Fruit fly (Drosophila melanogaster) whole organism, embryonic: Measurements from ENCODE around the gene ebd2.

Experiments
- Ada2b ChIP-seq: fragments of 200-800 bp; sonication (Bioruptor generic); IDR thresholded peaks from 2 replicates; pipeline ENCODE4 v1.3.6; 2022; ENCODE audit warnings: missing biosample characterization, missing genetic modification characterization
- Antp ChIP-seq: fragments of 200-800 bp; sonication (Bioruptor generic); optimal IDR thresholded peaks from 3 replicates; lab custom pipeline; 2016; ENCODE audit warnings: missing biosample characterization, missing genetic modification characterization
- Awh ChIP-seq: fragments of 200-800 bp; sonication (Bioruptor generic); IDR thresholded peaks from 2 replicates; pipeline ENCODE4, ENCODE4 v1.3.6; 2022; ENCODE audit warnings: missing biosample characterization, missing genetic modification characterization
- Bteb2 ChIP-seq: fragments of 200-800 bp; sonication (Bioruptor generic); optimal IDR thresholded peaks from 2 replicates; lab custom pipeline; 2016; ENCODE audit warnings: missing biosample characterization, missing genetic modification characterization
- CG10147 ChIP-seq: fragments of 200-800 bp; sonication (Bioruptor generic); optimal IDR thresholded peaks from 2 replicates; lab custom pipeline; 2019; ENCODE audit warnings: missing biosample characterization, mild to moderate bottlenecking, missing genetic modification characterization, moderate library complexity
- CG10565 ChIP-seq: fragments of 200-800 bp; sonication (Bioruptor generic); optimal IDR thresholded peaks from 3 replicates; lab custom pipeline; 2016; ENCODE audit warnings: missing biosample characterization, mild to moderate bottlenecking, missing genetic modification characterization
- CG11695 ChIP-seq: fragments of 200-800 bp; sonication (Bioruptor generic); IDR thresholded peaks from 3 replicates; pipeline ENCODE4 v1.3.6; 2022; ENCODE audit warnings: missing biosample characterization, missing genetic modification characterization
- CG11696 ChIP-seq: fragments of 200-800 bp; sonication (Bioruptor generic); IDR thresholded peaks from 2 replicates; pipeline ENCODE4 v1.3.6; 2022; ENCODE audit warnings: missing biosample characterization, missing genetic modification characterization
- CG13424 ChIP-seq: fragments of 200-800 bp; sonication (Bioruptor generic); optimal IDR thresholded peaks from 2 replicates; lab custom pipeline; 2019; ENCODE audit warnings: missing biosample characterization, mild to moderate bottlenecking, missing genetic modification characterization, moderate library complexity
- CG13894 ChIP-seq: fragments of 200-800 bp; sonication (Bioruptor generic); optimal IDR thresholded peaks from 3 replicates; lab custom pipeline; 2018; ENCODE audit warnings: missing biosample characterization, mild to moderate bottlenecking, missing genetic modification characterization, moderate library complexity
- CG15696 ChIP-seq: fragments of 200-800 bp; sonication (Bioruptor generic); optimal IDR thresholded peaks from 2 replicates; lab custom pipeline; 2019; ENCODE audit warnings: missing biosample characterization, mild to moderate bottlenecking, missing genetic modification characterization, moderate library complexity
- CG1602 ChIP-seq: fragments of 200-800 bp; sonication (Bioruptor generic); optimal IDR thresholded peaks from 3 replicates; lab custom pipeline; 2016; ENCODE audit warnings: missing biosample characterization, missing genetic modification characterization
- CG16779 ChIP-seq: fragments of 200-800 bp; sonication (Bioruptor generic); IDR thresholded peaks from 2 replicates; pipeline ENCODE4 v1.3.6; 2022; ENCODE audit warnings: missing biosample characterization, missing genetic modification characterization
- CG17612 ChIP-seq: fragments of 200-800 bp; sonication (Bioruptor generic); IDR thresholded peaks from 2 replicates; pipeline ENCODE4 v1.3.6; 2022; ENCODE audit warnings: missing biosample characterization, missing genetic modification characterization
- CG18764 ChIP-seq: fragments of 200-800 bp; sonication (Bioruptor generic); optimal IDR thresholded peaks from 3 replicates; lab custom pipeline; 2016; ENCODE audit warnings: missing biosample characterization, missing genetic modification characterization
- CG2889 ChIP-seq: fragments of 200-800 bp; sonication (Bioruptor generic); IDR thresholded peaks from 3 replicates; pipeline ENCODE4 v1.3.6; 2022; ENCODE audit warnings: missing biosample characterization, missing genetic modification characterization
- CG30020 ChIP-seq: fragments of 200-800 bp; optimal IDR thresholded peaks from 2 replicates; lab custom pipeline; 2019; ENCODE audit warnings: missing biosample characterization, mild to moderate bottlenecking, missing genetic modification characterization, moderate library complexity
- CG31388 ChIP-seq: fragments of 200-800 bp; sonication (Bioruptor generic); optimal IDR thresholded peaks from 2 replicates; lab custom pipeline; 2016; ENCODE audit warnings: missing biosample characterization, missing genetic modification characterization
- CG32772 ChIP-seq: fragments of 200-800 bp; sonication (Bioruptor generic); IDR thresholded peaks from 2 replicates; pipeline ENCODE4 v1.3.6; 2022; ENCODE audit warnings: missing biosample characterization, missing genetic modification characterization
- CG4707 ChIP-seq: fragments of 200-800 bp; sonication (Bioruptor generic); optimal IDR thresholded peaks from 2 replicates; lab custom pipeline; 2018; ENCODE audit warnings: missing biosample characterization, mild to moderate bottlenecking, missing genetic modification characterization, moderate library complexity
- CG4854 ChIP-seq: fragments of 200-800 bp; sonication (Bioruptor generic); optimal IDR thresholded peaks from 2 replicates; lab custom pipeline; 2016; ENCODE audit warnings: missing biosample characterization, missing genetic modification characterization, inconsistent platforms
- CG5180 ChIP-seq: fragments of 200-800 bp; sonication (Bioruptor generic); optimal IDR thresholded peaks from 3 replicates; lab custom pipeline; 2017; ENCODE audit warnings: missing biosample characterization, missing genetic modification characterization, mild to moderate bottlenecking, moderate library complexity, missing genetic modification reagents
- CG5953 ChIP-seq: fragments of 200-800 bp; sonication (Bioruptor generic); IDR thresholded peaks from 2 replicates; pipeline ENCODE4 v1.3.6; 2022; ENCODE audit warnings: missing biosample characterization, missing genetic modification characterization
- CG6175 ChIP-seq: fragments of 200-800 bp; sonication (Bioruptor generic); IDR thresholded peaks from 3 replicates; pipeline ENCODE4 v1.3.6; 2022; ENCODE audit warnings: missing biosample characterization, missing genetic modification characterization
- CG6654 ChIP-seq: fragments of 200-800 bp; sonication (Bioruptor generic); optimal IDR thresholded peaks from 2 replicates; lab custom pipeline; 2017; ENCODE audit warnings: missing biosample characterization, mild to moderate bottlenecking, missing genetic modification characterization
- CG8388 ChIP-seq: fragments of 200-800 bp; sonication (Bioruptor generic); optimal IDR thresholded peaks from 2 replicates; lab custom pipeline; 2019; ENCODE audit warnings: missing biosample characterization, mild to moderate bottlenecking, missing genetic modification characterization, moderate library complexity
- CG8478 ChIP-seq: fragments of >200 bp; optimal IDR thresholded peaks from 2 replicates; lab custom pipeline; 2018
- CTCF ChIP-seq: fragments of 200-800 bp; sonication (Bioruptor generic); optimal IDR thresholded peaks from 2 replicates; lab custom pipeline; 2017; ENCODE audit warnings: missing biosample characterization, mild to moderate bottlenecking, missing genetic modification characterization, moderate library complexity
- Dref ChIP-seq: fragments of 200-800 bp; sonication (Bioruptor generic); IDR thresholded peaks from 2 replicates; pipeline ENCODE4 v1.3.6; 2022; ENCODE audit warnings: missing biosample characterization, missing genetic modification characterization
- Hmr ChIP-seq: fragments of 200-800 bp; sonication (Bioruptor generic); optimal IDR thresholded peaks from 3 replicates; lab custom pipeline; 2017; ENCODE audit warnings: mild to moderate bottlenecking, missing biosample characterization, missing genetic modification reagents, missing genetic modification characterization
- Lim3 ChIP-seq: fragments of 200-800 bp; sonication (Bioruptor generic); IDR thresholded peaks from 2 replicates; pipeline ENCODE4 v1.3.6; 2022; ENCODE audit warnings: missing biosample characterization, missing genetic modification characterization
- Meics ChIP-seq: fragments of 200-800 bp; sonication (Bioruptor generic); optimal IDR thresholded peaks from 2 replicates; lab custom pipeline; 2017; ENCODE audit warnings: missing biosample characterization, mild to moderate bottlenecking, missing genetic modification characterization
- NK7.1 ChIP-seq: fragments of 200-800 bp; sonication (Bioruptor generic); optimal IDR thresholded peaks from 3 replicates; lab custom pipeline; 2016; ENCODE audit warnings: missing biosample characterization, missing genetic modification characterization
- Ssrp ChIP-seq: fragments of 200-800 bp; sonication (Bioruptor generic); optimal IDR thresholded peaks from 2 replicates; lab custom pipeline; 2018; ENCODE audit warnings: missing biosample characterization, mild to moderate bottlenecking, missing genetic modification characterization, moderate library complexity
- Usf ChIP-seq: fragments of 200-800 bp; sonication (Bioruptor generic); optimal IDR thresholded peaks from 2 replicates; lab custom pipeline; 2017; ENCODE audit warnings: missing genotype, missing biosample characterization, missing genetic modification characterization
- amos ChIP-seq: fragments of 200-800 bp; sonication (Bioruptor generic); IDR thresholded peaks from 2 replicates; pipeline ENCODE4 v1.3.6; 2022; ENCODE audit warnings: missing biosample characterization, missing genetic modification characterization; ENCODE audit not compliant: partially characterized antibody
- btn ChIP-seq: fragments of 200-800 bp; sonication (Bioruptor generic); optimal IDR thresholded peaks from 2 replicates; lab custom pipeline; 2016; ENCODE audit warnings: missing biosample characterization, missing genetic modification characterization
- cas ChIP-seq: fragments of 200-800 bp; sonication (Bioruptor generic); IDR thresholded peaks from 2 replicates; pipeline ENCODE4 v1.3.6; 2022; ENCODE audit warnings: missing biosample characterization, missing genetic modification characterization
- cwo ChIP-seq: fragments of 200-800 bp; sonication (Bioruptor generic); optimal IDR thresholded peaks from 3 replicates; lab custom pipeline; 2017; ENCODE audit warnings: missing biosample characterization, missing genetic modification characterization, mild to moderate bottlenecking, moderate library complexity, missing genetic modification reagents
- grn ChIP-seq: fragments of 200-800 bp; sonication (Bioruptor generic); optimal IDR thresholded peaks from 3 replicates; lab custom pipeline; 2017; ENCODE audit warnings: missing biosample characterization, missing genetic modification characterization
- hb ChIP-seq: fragments of 200-800 bp; sonication (Bioruptor generic); IDR thresholded peaks from 3 replicates; pipeline ENCODE4 v1.3.6; 2022; ENCODE audit warnings: missing biosample characterization, missing genetic modification characterization; ENCODE audit not compliant: partially characterized antibody
- nau ChIP-seq: fragments of 200-800 bp; sonication (Bioruptor generic); optimal IDR thresholded peaks from 3 replicates; lab custom pipeline; 2017; ENCODE audit warnings: missing biosample characterization, mild to moderate bottlenecking, missing genetic modification characterization, missing genetic modification reagents
- nom ChIP-seq: fragments of 200-800 bp; sonication (Bioruptor generic); optimal IDR thresholded peaks from 2 replicates; lab custom pipeline; 2017; ENCODE audit warnings: missing biosample characterization, missing genetic modification characterization, mild to moderate bottlenecking, moderate library complexity, missing genetic modification reagents
- salm ChIP-seq: fragments of 200-800 bp; sonication (Bioruptor generic); optimal IDR thresholded peaks from 2 replicates; lab custom pipeline; 2018; ENCODE audit warnings: missing biosample characterization, mild to moderate bottlenecking, missing genetic modification characterization
- shn ChIP-seq: fragments of 200-800 bp; sonication (Bioruptor generic); optimal IDR thresholded peaks from 3 replicates; lab custom pipeline; 2016; ENCODE audit warnings: missing biosample characterization, missing genetic modification characterization
- slp2 ChIP-seq: fragments of 200-800 bp; sonication (Bioruptor generic); optimal IDR thresholded peaks from 2 replicates; lab custom pipeline; 2016; ENCODE audit warnings: missing biosample characterization, missing genetic modification characterization
- tin ChIP-seq: fragments of 200-800 bp; sonication (Bioruptor generic); optimal IDR thresholded peaks from 3 replicates; lab custom pipeline; 2016; ENCODE audit warnings: missing biosample characterization, missing genetic modification characterization
- tio ChIP-seq: fragments of 200-800 bp; sonication (Bioruptor generic); optimal IDR thresholded peaks from 2 replicates; lab custom pipeline; 2017; ENCODE audit warnings: missing biosample characterization, missing genetic modification characterization, inconsistent platforms
- toy ChIP-seq: fragments of 200-800 bp; sonication (Bioruptor generic); IDR thresholded peaks from 2 replicates; pipeline ENCODE4 v1.3.6; 2022; ENCODE audit warnings: missing biosample characterization, missing genetic modification characterization
- twi ChIP-seq: fragments of 200-800 bp; optimal IDR thresholded peaks from 2 replicates; lab custom pipeline; 2019; ENCODE audit warnings: missing biosample characterization, mild to moderate bottlenecking, missing genetic modification characterization, moderate library complexity
- vvl ChIP-seq: fragments of 200-800 bp; sonication (Bioruptor generic); IDR thresholded peaks from 2 replicates; pipeline ENCODE4 v1.3.6; 2022; ENCODE audit warnings: missing biosample characterization, missing genetic modification characterization
- zfh2 ChIP-seq: fragments of 200-800 bp; sonication (Bioruptor generic); optimal IDR thresholded peaks from 2 replicates; lab custom pipeline; 2016; ENCODE audit warnings: missing biosample characterization, missing genetic modification characterization

Gene ebd2

DNA sequence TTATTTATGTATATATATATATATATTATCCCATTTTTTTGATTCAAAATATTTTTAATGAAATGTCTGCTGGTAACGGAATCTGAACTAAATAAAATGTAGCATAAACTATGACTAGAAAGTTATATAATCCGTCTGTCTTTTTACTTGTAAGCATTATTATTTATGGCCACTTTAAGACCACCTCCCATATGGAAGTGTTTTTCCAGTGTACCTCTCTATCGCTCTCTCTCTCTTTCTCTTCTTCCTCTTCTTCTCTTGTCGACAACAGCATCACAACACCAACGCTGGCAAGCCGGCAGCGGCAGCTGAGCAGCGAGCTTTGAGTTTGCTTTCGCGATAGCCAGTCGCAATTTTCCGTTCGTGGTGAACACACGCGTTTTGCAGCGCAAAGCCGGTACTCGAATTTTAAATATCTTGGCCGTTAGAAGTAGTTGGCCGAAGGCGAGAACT, 33.1 kb upstream of the ebd2 start, which contains the start of gene rgn (continued):
- TF ChIP-seq CG13894 (tag; lab: Kevin White, UChicago), result peak; percentile 40
- TF ChIP-seq Meics (GFP tag; lab: Kevin White, UChicago), result peak; percentile 92
- no peak for TF ChIP-seq salm (tag; lab: Kevin White, UChicago)
- TF ChIP-seq Dref, result no peak
- TF ChIP-seq hb (GFP tag; lab: Robert Waterston, UW), result no peak
- TF ChIP-seq CG4707 (GFP tag; lab: Kevin White, UChicago), result no peak
- TF ChIP-seq CG4854 (GFP tag; lab: Kevin White, UChicago), result no peak
- TF ChIP-seq Awh (GFP tag; lab: Robert Waterston, UW), result peak; percentile 61
- peak; percentile 77 for TF ChIP-seq CG11695
- peak; percentile 59 for TF ChIP-seq zfh2 (GFP tag; lab: Kevin White, UChicago)
- no peak for TF ChIP-seq Lim3 (GFP tag; lab: Robert Waterston, UW)
- no peak; the same call in 1 of the 2 replicates for TF ChIP-seq amos (GFP tag; lab: Robert Waterston, UW)
- no peak for TF ChIP-seq CG8478 (lab: Kevin White, UChicago)
- TF ChIP-seq CG30020 (tag; lab: Kevin White, UChicago), result no peak
- TF ChIP-seq CG16779 (GFP tag; lab: Robert Waterston, UW), result peak; percentile 49; the same call in 1 of the 2 replicates
- peak; percentile 67 for TF ChIP-seq CG32772 (GFP tag; lab: Robert Waterston, UW)
- TF ChIP-seq CG18764 (GFP tag; lab: Kevin White, UChicago), result peak; percentile 54
- TF ChIP-seq nom (GFP tag; lab: Kevin White, UChicago), result peak; percentile 51
- TF ChIP-seq toy, result 0 out of 2 replicates have a peak, but pooled peaks have one; percentile 31
- peak; percentile 82 for TF ChIP-seq cwo (GFP tag; lab: Kevin White, UChicago)
- peak; percentile 48 for TF ChIP-seq shn (GFP tag; lab: Kevin White, UChicago)
- peak; percentile 28 for TF ChIP-seq NK7.1 (GFP tag; lab: Kevin White, UChicago)
- peak; percentile 29 for TF ChIP-seq nau (GFP tag; lab: Kevin White, UChicago)
- peak; percentile 67 for TF ChIP-seq CG1602
- peak; percentile 43 for TF ChIP-seq Ssrp (tag; lab: Kevin White, UChicago)
- no peak for TF ChIP-seq grn (GFP tag; lab: Kevin White, UChicago)
- peak; percentile 36 for TF ChIP-seq CG6654 (GFP tag; lab: Kevin White, UChicago)
- TF ChIP-seq CTCF (GFP tag; lab: Kevin White, UChicago), result peak; percentile 1
- TF ChIP-seq Hmr, result peak; percentile 92
- no peak for TF ChIP-seq twi (tag; lab: Kevin White, UChicago)
- TF ChIP-seq CG2889 (GFP tag; lab: Robert Waterston, UW), result peak; percentile 63; the same call in 2 of the 3 replicates
- TF ChIP-seq CG11696 (GFP tag; lab: Robert Waterston, UW), result peak; percentile 70; the same call in 1 of the 2 replicates
- TF ChIP-seq CG10147, result peak; percentile 79
- no peak for TF ChIP-seq CG10565
- peak; percentile 77 for TF ChIP-seq vvl (GFP tag; lab: Robert Waterston, UW)
- peak; percentile 81 for TF ChIP-seq CG13424
- TF ChIP-seq cas (GFP tag; lab: Robert Waterston, UW), result no peak
- no peak for TF ChIP-seq CG15696 (tag; lab: Kevin White, UChicago)
- TF ChIP-seq Ada2b (GFP tag; lab: Robert Waterston, UW), result peak; percentile 81
- peak; percentile 23 for TF ChIP-seq Bteb2
- TF ChIP-seq tio (GFP tag; lab: Kevin White, UChicago), result peak; percentile 56
- TF ChIP-seq Usf (GFP tag; lab: Kevin White, UChicago), result peak; percentile 59
- peak; percentile 65 for TF ChIP-seq tin (GFP tag; lab: Kevin White, UChicago)
- peak; percentile 43 for TF ChIP-seq CG8388 (GFP tag; lab: Kevin White, UChicago)
- peak; percentile 54 for TF ChIP-seq Antp
- no peak for TF ChIP-seq CG6175
- TF ChIP-seq CG5953 (GFP tag; lab: Robert Waterston, UW), result peak; percentile 51; the same call in 1 of the 2 replicates
- TF ChIP-seq CG5180 (GFP tag; lab: Kevin White, UChicago), result peak; percentile 50
- TF ChIP-seq CG17612 (GFP tag; lab: Robert Waterston, UW), result no peak
- no peak for TF ChIP-seq btn (GFP tag; lab: Kevin White, UChicago)
- no peak for TF ChIP-seq CG31388 (GFP tag; lab: Kevin White, UChicago)
- TF ChIP-seq slp2 (GFP tag; lab: Kevin White, UChicago), result no peak
